Fruit fly (Drosophila melanogaster) whole organism, embryonic: ENCODE measurements around the gene Trhn.

Experiments used
- CG10565 ChIP-seq: fragments of 200-800 bp; sonication (Bioruptor generic); optimal IDR thresholded peaks from 3 replicates; lab custom pipeline; 2016; ENCODE audit warnings: missing biosample characterization, mild to moderate bottlenecking, missing genetic modification characterization
- CG10959 ChIP-seq: fragments of 200-800 bp; sonication (Bioruptor generic); IDR thresholded peaks from 2 replicates; pipeline ENCODE4 v1.3.6; 2022; ENCODE audit warnings: missing biosample characterization, missing genetic modification characterization
- CG11696 ChIP-seq: fragments of 200-800 bp; sonication (Bioruptor generic); IDR thresholded peaks from 2 replicates; pipeline ENCODE4 v1.3.6; 2022; ENCODE audit warnings: missing biosample characterization, missing genetic modification characterization
- CG12744 ChIP-seq: fragments of 200-800 bp; sonication (Bioruptor generic); optimal IDR thresholded peaks from 2 replicates; lab custom pipeline; 2016; ENCODE audit warnings: missing biosample characterization, missing genetic modification characterization
- CG12769 ChIP-seq: fragments of 200-800 bp; sonication (Bioruptor generic); optimal IDR thresholded peaks from 2 replicates; lab custom pipeline; 2019; ENCODE audit warnings: missing biosample characterization, mild to moderate bottlenecking, missing genetic modification characterization, moderate library complexity
- CG13296 ChIP-seq: fragments of 200-800 bp; sonication (Bioruptor generic); optimal IDR thresholded peaks from 3 replicates; lab custom pipeline; 2018; ENCODE audit warnings: missing biosample characterization, mild to moderate bottlenecking, missing genetic modification characterization
- CG14050 ChIP-seq: fragments of 200-800 bp; sonication (Bioruptor generic); IDR thresholded peaks from 3 replicates; pipeline ENCODE4 v1.3.6; 2022; ENCODE audit warnings: missing biosample characterization, missing genetic modification characterization
- CG17359 ChIP-seq: fragments of 200-800 bp; sonication (Bioruptor generic); optimal IDR thresholded peaks from 3 replicates; lab custom pipeline; 2018; ENCODE audit warnings: missing biosample characterization, mild to moderate bottlenecking, missing genetic modification characterization, moderate library complexity
- CG31365 ChIP-seq: fragments of 200-800 bp; sonication (Bioruptor generic); optimal IDR thresholded peaks from 2 replicates; lab custom pipeline; 2018; ENCODE audit warnings: missing biosample characterization, mild to moderate bottlenecking, missing genetic modification characterization
- CG32772 ChIP-seq: fragments of 200-800 bp; sonication (Bioruptor generic); IDR thresholded peaks from 2 replicates; pipeline ENCODE4 v1.3.6; 2022; ENCODE audit warnings: missing biosample characterization, missing genetic modification characterization
- CG34376 ChIP-seq: fragments of 200-800 bp; sonication (Bioruptor generic); optimal IDR thresholded peaks from 2 replicates; lab custom pipeline; 2018; ENCODE audit warnings: missing biosample characterization, mild to moderate bottlenecking, missing genetic modification characterization
- CG34422 ChIP-seq: fragments of 200-800 bp; sonication (Bioruptor generic); IDR thresholded peaks from 3 replicates; pipeline ENCODE4 v1.3.6; 2022; ENCODE audit warnings: missing biosample characterization, missing genetic modification characterization
- CG7839 ChIP-seq: fragments of 200-800 bp; sonication (Bioruptor generic); optimal IDR thresholded peaks from 3 replicates; lab custom pipeline; 2018; ENCODE audit warnings: missing biosample characterization, mild to moderate bottlenecking, missing genetic modification characterization, moderate library complexity
- CG8290 ChIP-seq, 3 experiments: fragments of 200-800 bp; sonication (Bioruptor generic); optimal IDR thresholded peaks; 2 replicates each; lab custom pipeline; 2016 to 2019; ENCODE audit warnings: missing biosample characterization in 3 of 3, missing genetic modification characterization in 3 of 3, mild to moderate bottlenecking in 2 of 3, moderate library complexity in 1 of 3
- CG9215 ChIP-seq: fragments of 200-800 bp; sonication (Bioruptor generic); IDR thresholded peaks from 2 replicates; pipeline ENCODE4 v1.3.6; 2022; ENCODE audit warnings: missing biosample characterization, missing genetic modification characterization
- D ChIP-seq, 2 experiments: fragments of 200-800 bp in 1 of 2; fragments of >200 bp in 1 of 2; sonication (Bioruptor generic) in 1 of 2; optimal IDR thresholded peaks; 2 replicates in 1 of 2; 3 replicates in 1 of 2; lab custom pipeline; 2017; ENCODE audit warnings: mild to moderate bottlenecking in 1 of 2, missing biosample characterization in 1 of 2, missing genetic modification characterization in 1 of 2, missing genetic modification reagents in 1 of 2
- Dip2 ChIP-seq: fragments of 200-800 bp; sonication (Bioruptor generic); IDR thresholded peaks from 2 replicates; pipeline ENCODE4 v1.3.6; 2022; ENCODE audit warnings: missing biosample characterization, missing genetic modification characterization
- Doc2 ChIP-seq: fragments of 200-800 bp; sonication (Bioruptor generic); IDR thresholded peaks from 2 replicates; pipeline ENCODE4 v1.3.6; 2022; ENCODE audit warnings: missing biosample characterization, missing genetic modification characterization
- E2f2 ChIP-seq: fragments of 200-800 bp; sonication (Bioruptor generic); IDR thresholded peaks from 2 replicates; pipeline ENCODE4 v1.3.6; 2022; ENCODE audit warnings: missing biosample characterization, missing genetic modification characterization
- ERR ChIP-seq: fragments of 200-800 bp; sonication (Bioruptor generic); optimal IDR thresholded peaks from 2 replicates; lab custom pipeline; 2016; ENCODE audit warnings: missing biosample characterization, missing genetic modification characterization
- Fer1 ChIP-seq: fragments of 200-800 bp; sonication (Bioruptor generic); optimal IDR thresholded peaks from 2 replicates; lab custom pipeline; 2017; ENCODE audit warnings: missing biosample characterization, mild to moderate bottlenecking, missing genetic modification characterization
- Gsc ChIP-seq: fragments of 200-800 bp; sonication (Bioruptor generic); IDR thresholded peaks from 2 replicates; pipeline ENCODE4 v1.3.6; 2022; ENCODE audit warnings: missing biosample characterization, missing genetic modification characterization
- Hr39 ChIP-seq: fragments of >200 bp; optimal IDR thresholded peaks from 2 replicates; lab custom pipeline; 2017
- Hr78 ChIP-seq, 2 experiments: fragments of 200-800 bp in 1 of 2; fragments of >200 bp in 1 of 2; sonication (Bioruptor generic) in 1 of 2; optimal IDR thresholded peaks; 2 replicates each; lab custom pipeline; 2017 to 2019; ENCODE audit warnings: missing biosample characterization in 2 of 2, missing genetic modification characterization in 2 of 2, mild to moderate bottlenecking in 1 of 2, moderate library complexity in 1 of 2
- Med ChIP-seq: fragments of 200-800 bp; sonication (Bioruptor generic); peaks from one replicate; lab custom pipeline; 2016; ENCODE audit warnings: missing biosample characterization, missing genetic modification characterization, mild to moderate bottlenecking, inconsistent platforms, moderate library complexity
- Meics ChIP-seq: fragments of 200-800 bp; sonication (Bioruptor generic); optimal IDR thresholded peaks from 2 replicates; lab custom pipeline; 2017; ENCODE audit warnings: missing biosample characterization, mild to moderate bottlenecking, missing genetic modification characterization
- Myb ChIP-seq: fragments of 200-800 bp; sonication (Bioruptor generic); optimal IDR thresholded peaks from 2 replicates; lab custom pipeline; 2016; ENCODE audit warnings: missing biosample characterization, missing genetic modification characterization
- NC2β ChIP-seq: fragments of 200-800 bp; sonication (Bioruptor generic); optimal IDR thresholded peaks from 2 replicates; lab custom pipeline; 2016; ENCODE audit warnings: missing biosample characterization, missing genetic modification characterization
- Nf-YB ChIP-seq: fragments of 200-800 bp; sonication (Bioruptor generic); optimal IDR thresholded peaks from 3 replicates; lab custom pipeline; 2019; ENCODE audit warnings: missing biosample characterization, mild to moderate bottlenecking, missing genetic modification characterization, moderate library complexity
- Opbp ChIP-seq: fragments of 200-800 bp; sonication (Bioruptor generic); IDR thresholded peaks from 3 replicates; pipeline ENCODE4 v1.3.6; 2022; ENCODE audit warnings: missing biosample characterization, missing genetic modification characterization; ENCODE audit not compliant: partially characterized antibody
- Side ChIP-seq: fragments of 200-800 bp; sonication (Bioruptor generic); optimal IDR thresholded peaks from 2 replicates; lab custom pipeline; 2016; ENCODE audit warnings: missing biosample characterization, missing genetic modification characterization
- ara ChIP-seq: fragments of 200-800 bp; sonication (Bioruptor generic); IDR thresholded peaks from 2 replicates; pipeline ENCODE4 v1.3.6; 2022; ENCODE audit warnings: missing biosample characterization, missing genetic modification characterization
- chinmo ChIP-seq: fragments of 200-800 bp; sonication (Bioruptor generic); IDR thresholded peaks from 4 replicates; pipeline ENCODE4 v1.3.6; 2022; ENCODE audit warnings: missing biosample characterization, missing genetic modification characterization; ENCODE audit not compliant: partially characterized antibody
- ci ChIP-seq: fragments of 200-800 bp; sonication (Bioruptor generic); IDR thresholded peaks from 3 replicates; pipeline ENCODE4 v1.3.6; 2022; ENCODE audit warnings: missing biosample characterization, missing genetic modification characterization
- dimm ChIP-seq: fragments of 200-800 bp; sonication (Bioruptor generic); IDR thresholded peaks from 2 replicates; pipeline ENCODE4 v1.3.6; 2022; ENCODE audit warnings: missing biosample characterization, missing genetic modification characterization
- ewg ChIP-seq: fragments of 200-800 bp; sonication (Bioruptor generic); optimal IDR thresholded peaks from 3 replicates; lab custom pipeline; 2017; ENCODE audit warnings: mild to moderate bottlenecking, missing biosample characterization, missing genetic modification reagents, missing genetic modification characterization
- eyg ChIP-seq: fragments of 200-800 bp; sonication (Bioruptor generic); optimal IDR thresholded peaks from 3 replicates; lab custom pipeline; 2016; ENCODE audit warnings: missing biosample characterization, missing genetic modification characterization
- gcm ChIP-seq: fragments of 200-800 bp; sonication (Bioruptor generic); optimal IDR thresholded peaks from 2 replicates; lab custom pipeline; 2019; ENCODE audit warnings: missing biosample characterization, mild to moderate bottlenecking, missing genetic modification characterization, moderate library complexity
- gfzf ChIP-seq: fragments of 200-800 bp; sonication (Bioruptor generic); optimal IDR thresholded peaks from 2 replicates; lab custom pipeline; 2016; ENCODE audit warnings: missing biosample characterization, mild to moderate bottlenecking, missing genetic modification characterization, moderate library complexity
- hth ChIP-seq: fragments of >200 bp; optimal IDR thresholded peaks from 2 replicates; lab custom pipeline; 2017; ENCODE audit warnings: inconsistent platforms
- lola ChIP-seq, 3 experiments: fragments of >200 bp in 2 of 3; fragments of 200-800 bp in 1 of 3; sonication (Bioruptor generic) in 1 of 3; optimal IDR thresholded peaks; 2 replicates each; lab custom pipeline; 2017 to 2019; ENCODE audit warnings: missing biosample characterization in 3 of 3, missing genetic modification characterization in 3 of 3, mild to moderate bottlenecking in 1 of 3, moderate library complexity in 1 of 3
- org-1 ChIP-seq: fragments of 200-800 bp; sonication (Bioruptor generic); optimal IDR thresholded peaks from 2 replicates; lab custom pipeline; 2017; ENCODE audit warnings: missing biosample characterization, missing genetic modification characterization
- pita ChIP-seq: fragments of 200-800 bp; sonication (Bioruptor generic); optimal IDR thresholded peaks from 2 replicates; lab custom pipeline; 2017; ENCODE audit warnings: missing biosample characterization, mild to moderate bottlenecking, missing genetic modification characterization
- sens-2 ChIP-seq: fragments of 200-800 bp; sonication (Bioruptor generic); IDR thresholded peaks from 2 replicates; pipeline ENCODE4 v1.3.6; 2022; ENCODE audit warnings: missing biosample characterization, missing genetic modification characterization
- ssp ChIP-seq: fragments of 200-800 bp; sonication (Bioruptor generic); IDR thresholded peaks from 2 replicates; pipeline ENCODE4 v1.3.6; 2022; ENCODE audit warnings: missing biosample characterization, missing genetic modification characterization
- tna ChIP-seq: fragments of 200-800 bp; sonication (Bioruptor generic); IDR thresholded peaks from 2 replicates; pipeline ENCODE4 v1.3.6; 2022; ENCODE audit warnings: missing biosample characterization, missing genetic modification characterization; ENCODE audit not compliant: partially characterized antibody
- unc-4 ChIP-seq: fragments of 200-800 bp; sonication (Bioruptor generic); IDR thresholded peaks from 2 replicates; pipeline ENCODE4 v1.3.6; 2022; ENCODE audit warnings: missing biosample characterization, missing genetic modification characterization; ENCODE audit not compliant: partially characterized antibody
- wdn ChIP-seq: fragments of 200-800 bp; sonication (Bioruptor generic); IDR thresholded peaks from 2 replicates; pipeline ENCODE4 v1.3.6; 2022; ENCODE audit warnings: missing biosample characterization, missing genetic modification characterization
- z ChIP-seq: fragments of 200-800 bp; sonication (Bioruptor generic); IDR thresholded peaks from 3 replicates; pipeline ENCODE4 v1.3.6; 2022; ENCODE audit warnings: missing biosample characterization, missing genetic modification characterization
- zen2 ChIP-seq: fragments of 200-800 bp; sonication (Bioruptor generic); IDR thresholded peaks from 3 replicates; pipeline ENCODE4 v1.3.6; 2022; ENCODE audit warnings: missing biosample characterization, missing genetic modification characterization; ENCODE audit not compliant: partially characterized antibody

Trhn gene

DNA sequence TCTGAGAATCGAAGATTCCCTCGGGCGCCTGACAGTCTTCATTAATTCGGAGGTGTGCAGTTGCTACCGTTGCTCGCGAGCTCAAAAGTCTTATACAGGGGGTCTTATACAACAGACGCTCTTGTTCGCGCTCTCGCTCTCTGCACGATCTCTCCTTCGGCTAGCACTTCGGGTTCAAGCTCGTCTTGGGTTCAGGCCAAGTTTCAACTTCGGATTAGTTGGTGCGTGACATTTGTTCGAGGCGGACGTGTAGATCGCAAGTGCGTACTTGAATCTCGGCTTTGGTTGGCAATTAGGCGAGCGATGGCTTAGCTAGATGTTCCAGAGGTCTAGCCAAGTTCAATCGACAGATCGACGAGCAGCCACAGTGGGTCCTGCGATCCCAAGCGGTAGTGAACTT is 15.2 kb upstream of the Trhn start (continued):
- no peak for TF ChIP-seq CG10959
- peak in 1 of 2 experiments; percentile 65 for TF ChIP-seq Hr78 (GFP tag; optimal IDR thresholded peaks at IDR 0.05; lab: Kevin White, UChicago)
- TF ChIP-seq ERR (GFP tag; lab: Kevin White, UChicago) = no peak
- TF ChIP-seq z (GFP tag; lab: Robert Waterston, UW) = no peak
- peak; percentile 52; the same call in 1 of the 3 replicates for TF ChIP-seq ci (GFP tag; lab: Robert Waterston, UW)
- no peak for TF ChIP-seq lola (GFP tag; optimal IDR thresholded peaks at IDR 0.05; lab: Kevin White, UChicago)
- no peak for TF ChIP-seq CG34376 (GFP tag; lab: Kevin White, UChicago)
- no peak for TF ChIP-seq dimm (GFP tag; lab: Robert Waterston, UW)
- 0 out of 3 replicates have a peak, but pooled peaks have one; percentile 30 for TF ChIP-seq zen2 (GFP tag; lab: Robert Waterston, UW)
- TF ChIP-seq CG9215 (GFP tag; lab: Robert Waterston, UW) = no peak
- TF ChIP-seq Side (GFP tag; lab: Kevin White, UChicago) = no peak
- no peak for TF ChIP-seq CG7839 (tag; lab: Kevin White, UChicago)
- no peak for TF ChIP-seq Nf-YB (GFP tag; lab: Kevin White, UChicago)
- TF ChIP-seq CG12769 (tag; lab: Kevin White, UChicago) = peak; percentile 64
- TF ChIP-seq Med (GFP tag; lab: Kevin White, UChicago) = peak; percentile 51
- TF ChIP-seq CG11696 (GFP tag; lab: Robert Waterston, UW) = no peak
- no peak for TF ChIP-seq ewg (GFP tag; lab: Kevin White, UChicago)
- TF ChIP-seq CG34422 (GFP tag; lab: Robert Waterston, UW) = 0 out of 3 replicates have a peak, but pooled peaks have one; percentile 45
- no peak for TF ChIP-seq CG17359
- TF ChIP-seq Opbp = 0 out of 3 replicates have a peak, but pooled peaks have one; percentile 48
- no peak for TF ChIP-seq gcm (GFP tag; lab: Kevin White, UChicago)
- TF ChIP-seq ara = no peak
- TF ChIP-seq eyg = no peak
- no peak for TF ChIP-seq Hr39
- TF ChIP-seq tna = 0 out of 2 replicates have a peak, but pooled peaks have one; percentile 37
- TF ChIP-seq CG10565 (GFP tag; lab: Kevin White, UChicago) = no peak
- TF ChIP-seq sens-2 (GFP tag; lab: Robert Waterston, UW) = no peak
- TF ChIP-seq E2f2 = no peak
- no peak for TF ChIP-seq Doc2 (GFP tag; lab: Robert Waterston, UW)
- no peak for TF ChIP-seq CG8290 (GFP tag; optimal IDR thresholded peaks at IDR 0.05; lab: Kevin White, UChicago)
- peak in 1 of 2 experiments; percentile 7 for TF ChIP-seq CG8290 (tag; optimal IDR thresholded peaks at IDR 0.05; lab: Kevin White, UChicago)
- TF ChIP-seq CG31365 (tag; lab: Kevin White, UChicago) = no peak
- TF ChIP-seq CG32772 = no peak
- TF ChIP-seq hth (lab: Kevin White, UChicago) = no peak
- TF ChIP-seq D (optimal IDR thresholded peaks at IDR 0.05; lab: Kevin White, UChicago) = no peak
- TF ChIP-seq D (GFP tag; optimal IDR thresholded peaks at IDR 0.05; lab: Kevin White, UChicago) = no peak
- TF ChIP-seq CG12744 (GFP tag; lab: Kevin White, UChicago) = no peak
- TF ChIP-seq Myb = no peak
- no peak for TF ChIP-seq NC2β
- TF ChIP-seq ssp = no peak
- TF ChIP-seq Dip2 (GFP tag; lab: Robert Waterston, UW) = no peak
- no peak for TF ChIP-seq CG13296 (GFP tag; lab: Kevin White, UChicago)
- peak; percentile 77; the same call in 2 of the 4 replicates for TF ChIP-seq chinmo (GFP tag; lab: Robert Waterston, UW)
- TF ChIP-seq org-1 (GFP tag; lab: Kevin White, UChicago) = no peak
- TF ChIP-seq gfzf = no peak
- TF ChIP-seq CG14050 (GFP tag; lab: Robert Waterston, UW) = no peak
- TF ChIP-seq pita = no peak
- TF ChIP-seq wdn (GFP tag; lab: Robert Waterston, UW) = no peak
- TF ChIP-seq unc-4 (GFP tag; lab: Robert Waterston, UW) = 0 out of 2 replicates have a peak, but pooled peaks have one; percentile 32
- TF ChIP-seq Meics = no peak
- no peak for TF ChIP-seq Gsc (GFP tag; lab: Robert Waterston, UW)
- no peak for TF ChIP-seq Fer1
